Worm (Caenorhabditis elegans) whole organism, young adult: Measurements from ENCODE around the gene atx-3.

Experiments
- ceh-40 ChIP-seq: fragments of 200-800 bp; sonication (Bioruptor generic); IDR thresholded peaks from 2 replicates; pipeline ENCODE4 v1.3.6; 2022; ENCODE audit warnings: missing genetic modification characterization, missing compliant biosample characterization
- hsf-1 ChIP-seq: fragments of 200-800 bp; sonication (Bioruptor generic); IDR thresholded peaks from 2 replicates; pipeline ENCODE4 v1.3.6; 2022; ENCODE audit warnings: missing genetic modification reagents, missing genetic modification characterization, missing compliant biosample characterization
- lin-35 ChIP-seq, 3 experiments: fragments of 150-350 bp in 2 of 3; sonication (generic microtip) in 1 of 3; optimal IDR thresholded peaks; 2 replicates each; lab custom pipeline; 2014 to 2018; ENCODE audit warnings: missing biosample characterization in 3 of 3, missing genetic modification characterization in 3 of 3, missing genetic modification reagents in 3 of 3
- pha-4 ChIP-seq: fragments of 150-350 bp; sonication (generic microtip); optimal IDR thresholded peaks from 2 replicates; lab custom pipeline; 2014; ENCODE audit warnings: missing biosample characterization, missing genetic modification reagents, missing genetic modification characterization
- snpc-3.4 ChIP-seq: sonication (generic microtip); optimal IDR thresholded peaks from 2 replicates; lab custom pipeline; 2017; ENCODE audit warnings: missing genetic modification characterization, mild to moderate bottlenecking, missing compliant biosample characterization, antibody characterized with exemption, moderate library complexity, missing genotype, missing genetic modification reagents
- unc-62 ChIP-seq: fragments of 150-350 bp; optimal IDR thresholded peaks from 2 replicates; lab custom pipeline; 2014; ENCODE audit warnings: missing biosample characterization, missing genetic modification reagents, missing genetic modification characterization

- TF ChIP-seq hsf-1 (GFP tag; lab: Robert Waterston, UW) (peak; percentile 41; the same call in 1 of the 2 replicates), pha-4 (tag; lab: Kevin White, UChicago) (no peak), snpc-3.4 (tag; lab: Kevin White, UChicago) (no peak), lin-35 (GFP tag; optimal IDR thresholded peaks at IDR 0.05; lab: Kevin White, UChicago) (no peak), ceh-40 (GFP tag; lab: Robert Waterston, UW) (no peak), unc-62 (GFP tag; lab: Kevin White, UChicago) (no peak)
These were observed 39.3 kb downstream of the atx-3 start, which contains the start of gene prde-1 for ce11 chrV:15537923-15538322.
